Worm (Caenorhabditis elegans) whole organism, L2 larva: Measurements from ENCODE around the gene tab-1.

Experiments used
- ama-1 ChIP-seq: fragments of 150-350 bp; optimal IDR thresholded peaks from 2 replicates; lab custom pipeline; 2018; ENCODE audit warnings: inconsistent platforms
- ceh-82 ChIP-seq: fragments of 150-350 bp; optimal IDR thresholded peaks from 2 replicates; lab custom pipeline; 2014; ENCODE audit warnings: missing biosample characterization, missing genetic modification characterization
- nhr-11 ChIP-seq: fragments of 150-350 bp; optimal IDR thresholded peaks from 2 replicates; lab custom pipeline; 2014; ENCODE audit warnings: missing biosample characterization, missing genetic modification characterization

- TF ChIP-seq ceh-82, result no peak
- TF ChIP-seq ama-1 (lab: Kevin White, UChicago), result no peak
- no peak for TF ChIP-seq nhr-11 (tag; lab: Kevin White, UChicago)
Measured at ce11 chrII:6846723-6847122, 43.6 kb downstream of the tab-1 start.
